Fruit fly (Drosophila melanogaster) whole organism, embryonic: ENCODE results near the gene mmy.

ENCODE experiments used
- Atf3 ChIP-seq: fragments of 200-800 bp; sonication (Bioruptor generic); optimal IDR thresholded peaks from 3 replicates; lab custom pipeline; 2016; ENCODE audit warnings: missing biosample characterization, missing genetic modification characterization
- CG10274 ChIP-seq: fragments of 200-800 bp; sonication (Bioruptor generic); optimal IDR thresholded peaks from 3 replicates; lab custom pipeline; 2017; ENCODE audit warnings: missing biosample characterization, mild to moderate bottlenecking, missing genetic modification characterization
- CG10654 ChIP-seq: fragments of 200-800 bp; sonication (Bioruptor generic); optimal IDR thresholded peaks from 2 replicates; lab custom pipeline; 2016; ENCODE audit warnings: missing biosample characterization, missing genetic modification characterization
- CG11456 ChIP-seq: fragments of 200-800 bp; sonication (Bioruptor generic); IDR thresholded peaks from 3 replicates; pipeline ENCODE4 v1.3.6; 2022; ENCODE audit warnings: missing biosample characterization, missing genetic modification characterization
- CG11504 ChIP-seq: fragments of 200-800 bp; sonication (Bioruptor generic); optimal IDR thresholded peaks from 3 replicates; lab custom pipeline; 2019; ENCODE audit warnings: missing biosample characterization, mild to moderate bottlenecking, missing genetic modification characterization, moderate library complexity
- CG12299 ChIP-seq: fragments of 200-800 bp; sonication (Bioruptor generic); optimal IDR thresholded peaks from 2 replicates; lab custom pipeline; 2018; ENCODE audit warnings: missing biosample characterization, mild to moderate bottlenecking, missing genetic modification characterization
- CG12391 ChIP-seq: fragments of 200-800 bp; sonication (Bioruptor generic); optimal IDR thresholded peaks from 3 replicates; lab custom pipeline; 2018; ENCODE audit warnings: missing biosample characterization, mild to moderate bottlenecking, missing genetic modification characterization, moderate library complexity
- CG12659 ChIP-seq: fragments of 200-800 bp; sonication (Bioruptor generic); optimal IDR thresholded peaks from 3 replicates; lab custom pipeline; 2017; ENCODE audit warnings: mild to moderate bottlenecking, missing biosample characterization, missing genetic modification reagents, missing genetic modification characterization
- CG14965 ChIP-seq: fragments of 200-800 bp; sonication (Bioruptor generic); optimal IDR thresholded peaks from 2 replicates; lab custom pipeline; 2016; ENCODE audit warnings: missing biosample characterization, missing genetic modification characterization, borderline replicate concordance
- CG15601 ChIP-seq: fragments of 200-800 bp; sonication (Bioruptor generic); optimal IDR thresholded peaks from 3 replicates; lab custom pipeline; 2019; ENCODE audit warnings: missing biosample characterization, mild to moderate bottlenecking, missing genetic modification characterization, moderate library complexity
- CG17186 ChIP-seq: fragments of 200-800 bp; sonication (Bioruptor generic); optimal IDR thresholded peaks from 3 replicates; lab custom pipeline; 2017; ENCODE audit warnings: missing biosample characterization, missing genetic modification reagents, missing genetic modification characterization
- CG1792 ChIP-seq: fragments of 200-800 bp; sonication (Bioruptor generic); optimal IDR thresholded peaks from 2 replicates; lab custom pipeline; 2016; ENCODE audit warnings: missing biosample characterization, missing genetic modification characterization
- CG18764 ChIP-seq: fragments of 200-800 bp; sonication (Bioruptor generic); optimal IDR thresholded peaks from 3 replicates; lab custom pipeline; 2016; ENCODE audit warnings: missing biosample characterization, missing genetic modification characterization
- CG31388 ChIP-seq: fragments of 200-800 bp; sonication (Bioruptor generic); optimal IDR thresholded peaks from 2 replicates; lab custom pipeline; 2016; ENCODE audit warnings: missing biosample characterization, missing genetic modification characterization
- CG31441 ChIP-seq: fragments of 200-800 bp; sonication (Bioruptor generic); IDR thresholded peaks from 2 replicates; pipeline ENCODE4 v1.3.6; 2022; ENCODE audit warnings: missing biosample characterization, missing genetic modification characterization
- CG32532 ChIP-seq: fragments of 200-800 bp; sonication (Bioruptor generic); IDR thresholded peaks from 2 replicates; pipeline ENCODE4 v1.3.6; 2022; ENCODE audit warnings: missing biosample characterization, missing genetic modification characterization
- CG32767 ChIP-seq: fragments of 200-800 bp; sonication (Bioruptor generic); IDR thresholded peaks from 2 replicates; pipeline ENCODE4 v1.3.6; 2022; ENCODE audit warnings: missing biosample characterization, missing genetic modification characterization
- CG4328 ChIP-seq: fragments of 200-800 bp; sonication (Bioruptor generic); optimal IDR thresholded peaks from 3 replicates; lab custom pipeline; 2017; ENCODE audit warnings: missing biosample characterization, missing genetic modification reagents, missing genetic modification characterization
- CG4424 ChIP-seq: fragments of 200-800 bp; sonication (Bioruptor generic); optimal IDR thresholded peaks from 3 replicates; lab custom pipeline; 2016; ENCODE audit warnings: missing biosample characterization, missing genetic modification characterization
- CG6254 ChIP-seq: fragments of 200-800 bp; sonication (Bioruptor generic); optimal IDR thresholded peaks from 3 replicates; lab custom pipeline; 2017; ENCODE audit warnings: mild to moderate bottlenecking, missing biosample characterization, missing genetic modification reagents, missing genetic modification characterization
- CG7372 ChIP-seq: fragments of 200-800 bp; sonication (Bioruptor generic); IDR thresholded peaks from 2 replicates; pipeline ENCODE4 v1.3.6; 2022; ENCODE audit warnings: missing biosample characterization, missing genetic modification characterization
- CG7987 ChIP-seq: fragments of 200-800 bp; sonication (Bioruptor generic); optimal IDR thresholded peaks from 2 replicates; lab custom pipeline; 2018; ENCODE audit warnings: missing biosample characterization, mild to moderate bottlenecking, missing genetic modification characterization, moderate library complexity
- CG8765 ChIP-seq: fragments of 200-800 bp; sonication (Bioruptor generic); IDR thresholded peaks from 2 replicates; pipeline ENCODE4 v1.3.6; 2022; ENCODE audit warnings: missing biosample characterization, missing genetic modification characterization
- CG9215 ChIP-seq: fragments of 200-800 bp; sonication (Bioruptor generic); IDR thresholded peaks from 2 replicates; pipeline ENCODE4 v1.3.6; 2022; ENCODE audit warnings: missing biosample characterization, missing genetic modification characterization
- CG9817 ChIP-seq: fragments of 200-800 bp; sonication (Bioruptor generic); optimal IDR thresholded peaks from 2 replicates; lab custom pipeline; 2018; ENCODE audit warnings: missing biosample characterization, mild to moderate bottlenecking, missing genetic modification characterization, moderate library complexity
- Ets97D ChIP-seq: fragments of 200-800 bp; sonication (Bioruptor generic); optimal IDR thresholded peaks from 3 replicates; lab custom pipeline; 2016; ENCODE audit warnings: missing biosample characterization, missing genetic modification characterization
- Hmr ChIP-seq: fragments of 200-800 bp; sonication (Bioruptor generic); optimal IDR thresholded peaks from 3 replicates; lab custom pipeline; 2017; ENCODE audit warnings: mild to moderate bottlenecking, missing biosample characterization, missing genetic modification reagents, missing genetic modification characterization
- Hsf ChIP-seq: fragments of 200-800 bp; sonication (Bioruptor generic); optimal IDR thresholded peaks from 3 replicates; lab custom pipeline; 2016; ENCODE audit warnings: missing biosample characterization, missing genetic modification characterization
- MESR4 ChIP-seq: fragments of 200-800 bp; sonication (Bioruptor generic); optimal IDR thresholded peaks from 2 replicates; lab custom pipeline; 2018; ENCODE audit warnings: missing biosample characterization, mild to moderate bottlenecking, missing genetic modification characterization, moderate library complexity
- Mes4 ChIP-seq: fragments of 200-800 bp; sonication (Bioruptor generic); optimal IDR thresholded peaks from 2 replicates; lab custom pipeline; 2016; ENCODE audit warnings: missing biosample characterization, missing genetic modification characterization
- Neu2 ChIP-seq: fragments of 200-800 bp; sonication (Bioruptor generic); optimal IDR thresholded peaks from 3 replicates; lab custom pipeline; 2016; ENCODE audit warnings: missing biosample characterization, missing genetic modification characterization, borderline replicate concordance
- Nf-YB ChIP-seq: fragments of 200-800 bp; sonication (Bioruptor generic); optimal IDR thresholded peaks from 3 replicates; lab custom pipeline; 2019; ENCODE audit warnings: missing biosample characterization, mild to moderate bottlenecking, missing genetic modification characterization, moderate library complexity
- Oli ChIP-seq: fragments of 200-800 bp; sonication (Bioruptor generic); optimal IDR thresholded peaks from 2 replicates; lab custom pipeline; 2018; ENCODE audit warnings: missing biosample characterization, mild to moderate bottlenecking, missing genetic modification characterization, moderate library complexity
- PHDP ChIP-seq: fragments of 200-800 bp; sonication (Bioruptor generic); optimal IDR thresholded peaks from 3 replicates; lab custom pipeline; 2018; ENCODE audit warnings: missing biosample characterization, mild to moderate bottlenecking, missing genetic modification characterization, moderate library complexity
- Sry-β ChIP-seq: fragments of 200-800 bp; sonication (Bioruptor generic); optimal IDR thresholded peaks from 2 replicates; lab custom pipeline; 2018; ENCODE audit warnings: missing biosample characterization, mild to moderate bottlenecking, missing genetic modification characterization, moderate library complexity
- Vsx1 ChIP-seq: fragments of 200-800 bp; sonication (Bioruptor generic); optimal IDR thresholded peaks from 2 replicates; lab custom pipeline; 2017; ENCODE audit warnings: missing biosample characterization, mild to moderate bottlenecking, missing genetic modification characterization, missing genetic modification reagents
- Xrp1 ChIP-seq: fragments of 200-800 bp; sonication (Bioruptor generic); IDR thresholded peaks from 2 replicates; pipeline ENCODE4 v1.3.6; 2022; ENCODE audit warnings: missing biosample characterization, missing genetic modification characterization
- ara ChIP-seq: fragments of 200-800 bp; sonication (Bioruptor generic); IDR thresholded peaks from 2 replicates; pipeline ENCODE4 v1.3.6; 2022; ENCODE audit warnings: missing biosample characterization, missing genetic modification characterization
- chm ChIP-seq: fragments of 200-800 bp; sonication (Bioruptor generic); IDR thresholded peaks from 2 replicates; pipeline ENCODE4 v1.3.6; 2022; ENCODE audit warnings: missing biosample characterization, missing genetic modification characterization
- ci ChIP-seq: fragments of 200-800 bp; sonication (Bioruptor generic); IDR thresholded peaks from 3 replicates; pipeline ENCODE4 v1.3.6; 2022; ENCODE audit warnings: missing biosample characterization, missing genetic modification characterization
- dm ChIP-seq: fragments of 200-800 bp; sonication (Bioruptor generic); optimal IDR thresholded peaks from 3 replicates; lab custom pipeline; 2016; ENCODE audit warnings: missing biosample characterization, missing genetic modification characterization
- hb ChIP-seq: fragments of 200-800 bp; sonication (Bioruptor generic); IDR thresholded peaks from 3 replicates; pipeline ENCODE4 v1.3.6; 2022; ENCODE audit warnings: missing biosample characterization, missing genetic modification characterization; ENCODE audit not compliant: partially characterized antibody
- ind ChIP-seq: fragments of 200-800 bp; sonication (Bioruptor generic); optimal IDR thresholded peaks from 3 replicates; lab custom pipeline; 2016; ENCODE audit warnings: missing biosample characterization, missing genetic modification characterization
- kah ChIP-seq: fragments of 200-800 bp; sonication (Bioruptor generic); optimal IDR thresholded peaks from 2 replicates; lab custom pipeline; 2018; ENCODE audit warnings: missing biosample characterization, mild to moderate bottlenecking, missing genetic modification characterization
- knrl ChIP-seq: fragments of 200-800 bp; sonication (Bioruptor generic); IDR thresholded peaks from 3 replicates; pipeline ENCODE4 v1.3.6; 2022; ENCODE audit warnings: missing biosample characterization, missing genetic modification characterization; ENCODE audit not compliant: partially characterized antibody
- maf-S ChIP-seq: fragments of 200-800 bp; sonication (Bioruptor generic); optimal IDR thresholded peaks from 2 replicates; lab custom pipeline; 2016; ENCODE audit warnings: missing biosample characterization, missing genetic modification characterization
- row ChIP-seq: fragments of 200-800 bp; sonication (Bioruptor generic); IDR thresholded peaks from 3 replicates; pipeline ENCODE4 v1.3.6; 2022; ENCODE audit warnings: missing biosample characterization, missing genetic modification characterization
- slbo ChIP-seq: fragments of 200-800 bp; sonication (Bioruptor generic); IDR thresholded peaks from 2 replicates; pipeline ENCODE4 v1.3.6; 2022; ENCODE audit warnings: missing biosample characterization, missing genetic modification characterization
- sr ChIP-seq: fragments of 200-800 bp; sonication (Bioruptor generic); IDR thresholded peaks from 3 replicates; pipeline ENCODE4 v1.3.6; 2022; ENCODE audit warnings: missing biosample characterization, missing genetic modification characterization
- tna ChIP-seq: fragments of 200-800 bp; sonication (Bioruptor generic); IDR thresholded peaks from 2 replicates; pipeline ENCODE4 v1.3.6; 2022; ENCODE audit warnings: missing biosample characterization, missing genetic modification characterization; ENCODE audit not compliant: partially characterized antibody
- zf30C ChIP-seq: fragments of 200-800 bp; sonication (Bioruptor generic); optimal IDR thresholded peaks from 3 replicates; lab custom pipeline; 2018; ENCODE audit warnings: missing biosample characterization, mild to moderate bottlenecking, missing genetic modification characterization

Gene mmy

DNA sequence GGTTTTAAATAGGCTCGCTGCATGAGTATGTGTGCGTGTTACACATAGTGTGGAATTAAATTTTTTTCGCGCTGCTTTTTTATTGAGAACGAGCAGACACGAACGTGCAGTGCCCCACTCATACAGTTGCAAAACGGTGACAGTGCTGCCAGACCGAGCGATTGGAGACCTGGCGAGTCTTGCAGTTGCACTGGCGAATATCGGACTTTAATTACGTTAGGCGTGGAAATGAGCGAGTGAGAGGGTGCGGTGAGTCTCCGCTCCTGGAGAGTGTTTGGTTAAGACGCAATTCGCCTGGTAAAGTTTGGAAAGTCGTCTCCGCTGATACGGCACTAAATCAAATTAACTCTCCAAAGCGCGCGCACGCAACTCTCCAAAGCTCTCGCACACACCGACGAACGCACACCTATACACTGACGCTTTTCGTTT is 7.6 kb upstream of the mmy start (continued):
- TF ChIP-seq Ets97D (GFP tag; lab: Kevin White, UChicago), result peak; percentile 3
- TF ChIP-seq CG4328 (GFP tag; lab: Kevin White, UChicago), result no peak
- no peak for TF ChIP-seq CG10274 (GFP tag; lab: Kevin White, UChicago)
- no peak for TF ChIP-seq hb
- no peak for TF ChIP-seq CG11456 (GFP tag; lab: Robert Waterston, UW)
- peak; percentile 10 for TF ChIP-seq CG6254 (GFP tag; lab: Kevin White, UChicago)
- peak; percentile 16; the same call in 1 of the 2 replicates for TF ChIP-seq slbo
- no peak for TF ChIP-seq CG11504 (tag; lab: Kevin White, UChicago)
- TF ChIP-seq Sry-β (GFP tag; lab: Kevin White, UChicago), result no peak
- peak; percentile 9 for TF ChIP-seq MESR4 (GFP tag; lab: Kevin White, UChicago)
- peak; percentile 33; the same call in 1 of the 2 replicates for TF ChIP-seq CG32532 (GFP tag; lab: Robert Waterston, UW)
- no peak for TF ChIP-seq Oli (tag; lab: Kevin White, UChicago)
- TF ChIP-seq CG32767 (GFP tag; lab: Robert Waterston, UW), result no peak
- no peak for TF ChIP-seq CG1792 (GFP tag; lab: Kevin White, UChicago)
- no peak for TF ChIP-seq zf30C (GFP tag; lab: Kevin White, UChicago)
- peak; percentile 51 for TF ChIP-seq dm (GFP tag; lab: Kevin White, UChicago)
- TF ChIP-seq CG17186, result no peak
- TF ChIP-seq Atf3, result no peak
- no peak for TF ChIP-seq CG7372
- no peak for TF ChIP-seq PHDP
- no peak for TF ChIP-seq CG9817 (tag; lab: Kevin White, UChicago)
- no peak for TF ChIP-seq CG15601 (tag; lab: Kevin White, UChicago)
- TF ChIP-seq ci (GFP tag; lab: Robert Waterston, UW), result peak; percentile 81
- TF ChIP-seq sr (GFP tag; lab: Robert Waterston, UW), result no peak
- TF ChIP-seq Nf-YB, result no peak
- TF ChIP-seq CG31441 (GFP tag; lab: Robert Waterston, UW), result no peak
- no peak for TF ChIP-seq ind (GFP tag; lab: Kevin White, UChicago)
- no peak for TF ChIP-seq Mes4 (GFP tag; lab: Kevin White, UChicago)
- no peak for TF ChIP-seq CG10654 (GFP tag; lab: Kevin White, UChicago)
- no peak for TF ChIP-seq maf-S (GFP tag; lab: Kevin White, UChicago)
- no peak for TF ChIP-seq Vsx1
- no peak for TF ChIP-seq CG12391
- peak; percentile 17 for TF ChIP-seq CG12659 (GFP tag; lab: Kevin White, UChicago)
- TF ChIP-seq Xrp1 (GFP tag; lab: Robert Waterston, UW), result 0 out of 2 replicates have a peak, but pooled peaks have one; percentile 15
- TF ChIP-seq ara (GFP tag; lab: Robert Waterston, UW), result no peak
- peak; percentile 22; the same call in 1 of the 3 replicates for TF ChIP-seq row (GFP tag; lab: Robert Waterston, UW)
- TF ChIP-seq CG7987, result peak; percentile 4
- no peak for TF ChIP-seq CG9215 (GFP tag; lab: Robert Waterston, UW)
- no peak for TF ChIP-seq CG8765 (GFP tag; lab: Robert Waterston, UW)
- no peak for TF ChIP-seq CG31388
- TF ChIP-seq CG18764 (GFP tag; lab: Kevin White, UChicago), result no peak
- TF ChIP-seq CG12299 (tag; lab: Kevin White, UChicago), result no peak
- TF ChIP-seq chm, result peak; percentile 11; the same call in 1 of the 2 replicates
- TF ChIP-seq knrl (GFP tag; lab: Robert Waterston, UW), result no peak; the same call in 2 of the 3 replicates
- TF ChIP-seq kah (GFP tag; lab: Kevin White, UChicago), result no peak
- no peak for TF ChIP-seq CG14965 (GFP tag; lab: Kevin White, UChicago)
- TF ChIP-seq Hsf (GFP tag; lab: Kevin White, UChicago), result no peak
- TF ChIP-seq tna (GFP tag; lab: Robert Waterston, UW), result no peak
- TF ChIP-seq Neu2 (GFP tag; lab: Kevin White, UChicago), result no peak
- no peak for TF ChIP-seq CG4424 (GFP tag; lab: Kevin White, UChicago)
- TF ChIP-seq Hmr (GFP tag; lab: Kevin White, UChicago), result no peak
